Fruit fly (Drosophila melanogaster) whole organism, adult: ENCODE measurements around the gene CG8840.

Experiments used
- CG11617 ChIP-seq: fragments of 200-800 bp; sonication (Bioruptor generic); optimal IDR thresholded peaks from 2 replicates; lab custom pipeline; 2017; ENCODE audit warnings: mild to moderate bottlenecking, missing biosample characterization, missing genetic modification reagents, missing genetic modification characterization
- CG12768 ChIP-seq: fragments of 200-800 bp; sonication (Bioruptor generic); optimal IDR thresholded peaks from 2 replicates; lab custom pipeline; 2017; ENCODE audit warnings: missing biosample characterization, missing genetic modification characterization, mild to moderate bottlenecking, moderate library complexity, missing genetic modification reagents
- CG14711 ChIP-seq: fragments of 200-800 bp; sonication (Bioruptor generic); optimal IDR thresholded peaks from 2 replicates; lab custom pipeline; 2018; ENCODE audit warnings: missing biosample characterization, mild to moderate bottlenecking, missing genetic modification characterization, moderate library complexity
- CG1620 ChIP-seq: fragments of 200-800 bp; sonication (Bioruptor generic); optimal IDR thresholded peaks from 2 replicates; lab custom pipeline; 2016; ENCODE audit warnings: missing biosample characterization, missing genetic modification characterization
- CG33017 ChIP-seq: fragments of 200-800 bp; sonication (Bioruptor generic); optimal IDR thresholded peaks from 2 replicates; lab custom pipeline; 2018; ENCODE audit warnings: missing biosample characterization, mild to moderate bottlenecking, missing genetic modification characterization, moderate library complexity
- CG5204 ChIP-seq: fragments of 200-800 bp; sonication (Bioruptor generic); optimal IDR thresholded peaks from 2 replicates; lab custom pipeline; 2016; ENCODE audit warnings: missing biosample characterization, missing genetic modification characterization
- CG7045 ChIP-seq: fragments of 200-800 bp; sonication (Bioruptor generic); optimal IDR thresholded peaks from 2 replicates; lab custom pipeline; 2017; ENCODE audit warnings: missing biosample characterization, mild to moderate bottlenecking, missing genetic modification characterization
- CG7101 ChIP-seq: fragments of 200-800 bp; sonication (Bioruptor generic); optimal IDR thresholded peaks from 2 replicates; lab custom pipeline; 2018; ENCODE audit warnings: missing biosample characterization, mild to moderate bottlenecking, missing genetic modification characterization, moderate library complexity
- Clk ChIP-seq: fragments of 200-800 bp; sonication (Bioruptor generic); optimal IDR thresholded peaks from 2 replicates; lab custom pipeline; 2017; ENCODE audit warnings: missing biosample characterization, missing genetic modification characterization
- Crg-1 ChIP-seq: fragments of 200-800 bp; sonication (Bioruptor generic); optimal IDR thresholded peaks from 2 replicates; lab custom pipeline; 2016; ENCODE audit warnings: missing biosample characterization, missing genetic modification characterization
- Hr96 ChIP-seq: fragments of 200-800 bp; sonication (Bioruptor generic); optimal IDR thresholded peaks from 2 replicates; lab custom pipeline; 2016; ENCODE audit warnings: missing biosample characterization, missing genetic modification characterization
- Mnt ChIP-seq: fragments of 200-800 bp; sonication (Bioruptor generic); optimal IDR thresholded peaks from 2 replicates; lab custom pipeline; 2016; ENCODE audit warnings: missing biosample characterization, mild to moderate bottlenecking, missing genetic modification characterization
- bab1 ChIP-seq: fragments of 200-800 bp; sonication (Bioruptor generic); optimal IDR thresholded peaks from 3 replicates; lab custom pipeline; 2019; ENCODE audit warnings: missing biosample characterization, mild to moderate bottlenecking, missing genetic modification characterization, moderate library complexity
- cic ChIP-seq: fragments of 200-800 bp; sonication (Bioruptor generic); optimal IDR thresholded peaks from 2 replicates; lab custom pipeline; 2017; ENCODE audit warnings: missing biosample characterization, mild to moderate bottlenecking, missing genetic modification characterization, moderate library complexity
- cnc ChIP-seq, 2 experiments: fragments of >200 bp; optimal IDR thresholded peaks; 2 replicates each; lab custom pipeline; 2017
- kay ChIP-seq: fragments of 200-800 bp; sonication (Bioruptor generic); peaks from one replicate; lab custom pipeline; 2016; ENCODE audit warnings: missing biosample characterization, missing genetic modification characterization, borderline replicate concordance
- ovo ChIP-seq: fragments of 200-800 bp; sonication (Bioruptor generic); optimal IDR thresholded peaks from 2 replicates; lab custom pipeline; 2016; ENCODE audit warnings: missing biosample characterization, missing genetic modification characterization
- pad ChIP-seq: fragments of 200-800 bp; sonication (Bioruptor generic); optimal IDR thresholded peaks from 3 replicates; lab custom pipeline; 2017; ENCODE audit warnings: missing biosample characterization, missing genetic modification characterization, mild to moderate bottlenecking, moderate library complexity, missing genetic modification reagents
- tj ChIP-seq: fragments of 200-800 bp; sonication (Bioruptor generic); optimal IDR thresholded peaks from 3 replicates; lab custom pipeline; 2017; ENCODE audit warnings: missing biosample characterization, mild to moderate bottlenecking, missing genetic modification characterization, moderate library complexity
- toe ChIP-seq: fragments of 200-800 bp; sonication (Bioruptor generic); optimal IDR thresholded peaks from 2 replicates; lab custom pipeline; 2016; ENCODE audit warnings: missing biosample characterization, missing genetic modification characterization

CG8840 gene

dm6 chr2L:3422753-3423152 lies 12.4 kb downstream of the CG8840 start:
- TF ChIP-seq cic (GFP tag; lab: Kevin White, UChicago) (no peak), CG12768 (GFP tag; lab: Kevin White, UChicago) (no peak), cnc (optimal IDR thresholded peaks at IDR 0.05; lab: Kevin White, UChicago) (no peak), CG7045 (GFP tag; lab: Kevin White, UChicago) (no peak), CG14711 (tag; lab: Kevin White, UChicago) (no peak), CG1620 (GFP tag; lab: Kevin White, UChicago) (no peak), kay (GFP tag; lab: Kevin White, UChicago) (peak; percentile 7), CG5204 (GFP tag; lab: Kevin White, UChicago) (no peak), bab1 (no peak)

- no peak for TF ChIP-seq CG12768 (GFP tag; lab: Kevin White, UChicago)
- TF ChIP-seq Clk (GFP tag; lab: Kevin White, UChicago), result no peak
Observed at dm6 chr2L:3425947-3426346, 15.6 kb downstream of the CG8840 start.

DNA sequence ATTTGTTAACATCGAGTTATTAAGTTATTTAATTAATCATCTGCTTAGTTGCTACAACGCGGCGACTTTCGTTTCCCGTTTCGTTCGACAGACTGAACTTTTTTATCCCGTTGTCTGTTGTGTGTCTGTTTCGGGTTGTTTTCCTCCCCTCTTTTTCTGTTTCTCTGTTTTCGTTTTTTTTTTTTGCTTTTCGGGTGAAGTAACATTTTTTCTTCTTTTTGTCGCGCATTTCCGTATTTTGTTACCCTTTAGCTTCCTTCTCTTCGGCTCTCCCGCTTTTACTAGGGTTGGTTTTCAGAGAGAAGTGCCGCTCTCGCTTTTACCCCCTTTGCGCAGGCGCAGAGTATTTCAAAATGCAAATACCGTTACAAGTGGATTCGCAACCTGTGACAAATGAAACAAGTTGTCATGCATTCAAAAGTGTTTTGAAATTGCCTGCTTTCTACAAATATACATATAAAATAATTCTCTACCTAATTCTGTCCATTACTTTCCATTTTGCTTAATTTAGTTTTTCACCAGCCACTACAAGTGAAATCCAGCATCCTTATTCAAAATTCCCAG lies 16.4 kb downstream of the CG8840 start, which contains the start of gene Pgant2:
TSS of gene Pgant2 (minus strand) at position 51 of the 564 bp plus-strand sequence.
- TF ChIP-seq bab1, result no peak
- TF ChIP-seq Clk (GFP tag; lab: Kevin White, UChicago), result no peak
- TF ChIP-seq Crg-1 (GFP tag; lab: Kevin White, UChicago), result no peak
- TF ChIP-seq pad (GFP tag; lab: Kevin White, UChicago), result no peak
- no peak for TF ChIP-seq CG33017 (tag; lab: Kevin White, UChicago)
- TF ChIP-seq CG7045 (GFP tag; lab: Kevin White, UChicago), result no peak
- no peak for TF ChIP-seq Mnt
- no peak for TF ChIP-seq ovo (GFP tag; lab: Kevin White, UChicago)
- no peak for TF ChIP-seq toe
- no peak for TF ChIP-seq CG1620 (GFP tag; lab: Kevin White, UChicago)
- no peak for TF ChIP-seq CG5204 (GFP tag; lab: Kevin White, UChicago)
- TF ChIP-seq CG11617 (GFP tag; lab: Kevin White, UChicago), result no peak
- no peak for TF ChIP-seq cnc (optimal IDR thresholded peaks at IDR 0.05; lab: Kevin White, UChicago)
- TF ChIP-seq tj, result no peak
- TF ChIP-seq CG14711 (tag; lab: Kevin White, UChicago), result no peak

dm6 chr2L:3428419-3429097 lies 18.2 kb downstream of the CG8840 start:
- TF ChIP-seq CG7101, result no peak
- no peak for TF ChIP-seq Mnt
- no peak for TF ChIP-seq ovo (GFP tag; lab: Kevin White, UChicago)
- TF ChIP-seq CG5204 (GFP tag; lab: Kevin White, UChicago), result no peak
- no peak for TF ChIP-seq Clk (GFP tag; lab: Kevin White, UChicago)
- no peak for TF ChIP-seq CG7045 (GFP tag; lab: Kevin White, UChicago)

- no peak for TF ChIP-seq CG1620 (GFP tag; lab: Kevin White, UChicago)
- no peak for TF ChIP-seq CG14711 (tag; lab: Kevin White, UChicago)
- TF ChIP-seq kay (GFP tag; lab: Kevin White, UChicago), result no peak
- TF ChIP-seq Clk (GFP tag; lab: Kevin White, UChicago), result no peak
- no peak for TF ChIP-seq cnc (optimal IDR thresholded peaks at IDR 0.05; lab: Kevin White, UChicago)
- TF ChIP-seq Hr96, result no peak
- no peak for TF ChIP-seq ovo (GFP tag; lab: Kevin White, UChicago)
- TF ChIP-seq CG5204 (GFP tag; lab: Kevin White, UChicago), result no peak
- TF ChIP-seq Crg-1 (GFP tag; lab: Kevin White, UChicago), result no peak
- TF ChIP-seq pad (GFP tag; lab: Kevin White, UChicago), result no peak
- no peak for TF ChIP-seq CG7045 (GFP tag; lab: Kevin White, UChicago)
- TF ChIP-seq tj, result no peak
- TF ChIP-seq cic (GFP tag; lab: Kevin White, UChicago), result no peak
- no peak for TF ChIP-seq bab1
- TF ChIP-seq CG33017 (tag; lab: Kevin White, UChicago), result no peak
- TF ChIP-seq Mnt, result no peak
- TF ChIP-seq CG11617 (GFP tag; lab: Kevin White, UChicago), result no peak
- TF ChIP-seq toe, result no peak
- TF ChIP-seq CG7101, result no peak
Observed at dm6 chr2L:3435086-3435485, 24.7 kb downstream of the CG8840 start.

dm6 chr2L:3436347-3436746 lies 26.0 kb downstream of the CG8840 start:
- TF ChIP-seq Mnt, result no peak
- no peak for TF ChIP-seq cic (GFP tag; lab: Kevin White, UChicago)
- TF ChIP-seq pad (GFP tag; lab: Kevin White, UChicago), result no peak
- no peak for TF ChIP-seq bab1
- TF ChIP-seq toe, result no peak
- no peak for TF ChIP-seq tj
- TF ChIP-seq CG12768 (GFP tag; lab: Kevin White, UChicago), result no peak
- TF ChIP-seq Clk (GFP tag; lab: Kevin White, UChicago), result no peak
- TF ChIP-seq ovo (GFP tag; lab: Kevin White, UChicago), result no peak
- TF ChIP-seq CG7045 (GFP tag; lab: Kevin White, UChicago), result no peak
- no peak for TF ChIP-seq CG1620 (GFP tag; lab: Kevin White, UChicago)
- TF ChIP-seq Hr96, result no peak
